Worm (Caenorhabditis elegans): Measurements from ENCODE around the gene pinn-1.

pinn-1 gene

DNA sequence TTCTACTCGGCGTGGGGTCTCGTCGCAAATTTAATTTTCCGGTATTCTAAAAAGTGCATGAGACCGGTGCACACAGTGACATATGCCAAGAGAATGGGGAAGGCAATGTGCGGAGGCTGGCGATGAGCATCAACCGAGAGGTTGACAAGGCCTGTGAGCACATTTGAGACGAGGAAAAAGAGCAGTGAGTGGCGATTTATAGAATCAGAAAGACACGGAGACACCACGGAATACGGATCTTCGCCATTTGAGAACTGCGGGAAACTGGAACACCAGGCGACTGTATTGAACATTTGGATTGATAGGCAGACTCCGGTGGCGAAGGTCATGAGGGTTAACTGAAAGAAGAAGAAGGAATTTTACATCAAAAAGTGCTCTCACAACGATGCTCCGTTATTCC, 9.9 kb downstream of the pinn-1 start:
- peak; percentile 92 for TF ChIP-seq aha-1 (tag)
- no peak for TF ChIP-seq nhr-237 (tag; optimal IDR thresholded peaks at IDR 0.05)

DNA sequence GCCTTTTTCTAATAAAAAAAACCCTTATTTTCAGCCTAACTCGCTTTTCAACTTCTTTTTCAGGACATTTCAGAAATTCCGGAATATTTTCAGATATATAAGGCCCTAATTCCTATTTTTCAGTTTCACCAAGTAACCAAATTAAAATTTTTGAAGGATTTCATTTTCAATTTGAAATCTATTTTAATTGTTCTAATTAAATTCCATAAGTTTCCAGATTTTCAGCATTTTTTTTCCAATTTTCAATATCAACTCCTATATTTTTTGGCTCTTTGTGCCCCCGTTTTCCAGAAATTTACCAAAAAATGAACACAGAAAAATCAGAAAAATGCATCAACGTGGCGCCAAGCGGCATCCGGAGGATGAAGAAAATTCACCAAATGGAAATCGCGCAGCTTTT, 14.0 kb downstream of the pinn-1 start, which contains the start of gene Y110A2AL.1:
Gene Y110A2AL.1 (plus strand): TSS at position 301 of the 400 bp plus-strand sequence.
- TF ChIP-seq dve-1 (tag; optimal IDR thresholded peaks at IDR 0.05; ENCODE audit: insufficient read depth): no peak
- no peak for TF ChIP-seq nhr-10 (tag; optimal IDR thresholded peaks at IDR 0.05)
- TF ChIP-seq dmd-8 (GFP tag; IDR thresholded peaks at IDR 0.05): no peak
- no peak for TF ChIP-seq nhr-77 (tag; optimal IDR thresholded peaks at IDR 0.05)
- no peak for TF ChIP-seq Y105C5A.15 (GFP tag; IDR thresholded peaks at IDR 0.05)
- no peak for TF ChIP-seq tra-1 (GFP tag; IDR thresholded peaks at IDR 0.05)
- no peak for TF ChIP-seq cey-2 (tag; optimal IDR thresholded peaks at IDR 0.05; ENCODE audit: borderline replicate concordance, insufficient read depth)

DNA sequence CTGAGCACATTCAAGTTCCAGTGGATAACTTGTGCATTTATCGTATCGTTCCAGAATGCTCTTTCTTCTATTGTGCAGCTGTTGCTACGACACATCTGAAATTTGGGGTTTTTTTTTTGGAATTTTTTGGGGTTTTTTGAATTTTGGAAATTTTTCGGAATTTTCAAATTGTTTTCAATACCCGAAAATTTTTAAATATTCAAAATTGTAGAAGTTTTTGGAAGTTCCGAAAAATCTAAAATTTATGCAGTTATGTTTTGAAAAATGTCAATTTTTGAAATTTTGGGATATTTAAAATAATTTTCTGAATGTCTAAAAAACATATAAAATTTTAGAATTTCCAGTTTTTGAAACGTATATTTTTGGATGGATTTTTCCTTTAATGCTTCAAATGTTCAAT, 17.0 kb downstream of the pinn-1 start, which contains the start of gene Y110A2AL.10:
Gene Y110A2AL.10 (minus strand): TSS at position 101 of the 400 bp plus-strand sequence.
- TF ChIP-seq vab-7 (GFP tag; IDR thresholded peaks at IDR 0.05) (no peak), Y105C5A.15 (GFP tag; IDR thresholded peaks at IDR 0.05) (no peak), nhr-10 (tag; optimal IDR thresholded peaks at IDR 0.05) (no peak), ces-1 (GFP tag; optimal IDR thresholded peaks at IDR 0.05) (no peak), F26F4.8 (GFP tag; conservative IDR thresholded peaks at IDR 0.05) (no peak), Y48G9A.11 (GFP tag; IDR thresholded peaks at IDR 0.05) (no peak), F10B5.3 (tag; optimal IDR thresholded peaks at IDR 0.05) (no peak), skn-1 (tag; optimal IDR thresholded peaks at IDR 0.05) (no peak), mep-1 (tag; optimal IDR thresholded peaks at IDR 0.05) (no peak)

DNA sequence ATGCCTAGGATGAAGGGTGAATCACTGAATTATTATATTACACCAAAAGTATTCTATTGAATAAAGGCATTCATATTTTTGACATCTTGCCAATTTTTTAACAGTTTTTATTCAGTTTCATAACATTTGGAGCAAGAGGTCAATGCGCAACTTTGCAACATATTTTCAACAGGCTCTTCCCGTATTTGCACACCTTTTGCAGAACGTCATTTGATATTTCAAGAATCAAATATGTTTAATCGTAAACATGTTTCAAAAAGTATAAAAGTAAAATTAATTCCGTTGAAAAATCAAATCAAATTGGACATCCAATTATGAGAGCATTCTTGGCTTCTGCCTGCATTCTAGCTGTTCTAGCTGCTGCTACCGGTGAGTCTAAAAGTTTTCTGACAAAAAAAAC, 21.1 kb downstream of the pinn-1 start, which contains the start of gene Y110A2AL.2:
Gene Y110A2AL.2 (plus strand): TSS at position 301 of the 400 bp plus-strand sequence.
- TF ChIP-seq ceh-28 (tag; optimal IDR thresholded peaks at IDR 0.05): no peak
- TF ChIP-seq lin-39 (tag; optimal IDR thresholded peaks at IDR 0.05): no peak
- TF ChIP-seq hif-1 (tag; optimal IDR thresholded peaks at IDR 0.05): no peak
- no peak for TF ChIP-seq pqm-1 (tag; optimal IDR thresholded peaks at IDR 0.05)
- no peak for TF ChIP-seq D1046.2 (GFP tag; IDR thresholded peaks at IDR 0.05)
- TF ChIP-seq mxl-3 (GFP tag; optimal IDR thresholded peaks at IDR 0.05): no peak
- TF ChIP-seq pha-4 (GFP tag; IDR thresholded peaks at IDR 0.05): no peak
- TF ChIP-seq pha-4 (tag; optimal IDR thresholded peaks at IDR 0.05): no peak

DNA sequence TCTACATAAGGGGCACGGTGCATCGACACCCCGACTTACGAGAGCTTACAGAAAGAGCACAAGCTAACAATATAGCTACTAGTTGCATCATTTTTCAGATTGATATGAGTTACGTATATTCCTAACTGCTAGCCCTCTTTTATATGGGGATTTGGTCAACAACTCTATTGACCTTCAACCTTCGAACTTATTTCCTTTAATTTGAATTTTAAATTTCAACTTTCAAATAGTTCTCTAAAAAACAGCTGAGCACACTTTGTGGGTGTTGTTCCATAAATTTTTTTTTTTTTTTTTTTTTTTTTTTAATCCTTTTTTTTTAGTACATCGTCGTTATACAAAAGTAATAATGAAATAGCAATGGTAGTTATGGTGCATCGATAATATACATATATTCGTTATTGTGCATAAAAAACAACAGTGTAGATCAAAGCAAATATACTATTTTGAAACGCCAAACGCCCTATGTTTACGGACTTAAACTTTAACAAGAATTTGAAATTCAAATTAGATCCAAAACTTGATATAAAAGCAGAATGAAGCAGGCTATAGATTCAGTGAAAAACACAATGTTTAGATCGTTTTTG, 22.2 kb downstream of the pinn-1 start, which contains the start of the genes Y110A2AL.9 and Y110A2AL.3:
Gene Y110A2AL.9 (minus strand): TSS at position 101 of the 584 bp plus-strand sequence.
Gene Y110A2AL.3 (plus strand): TSS at position 534 of the 584 bp plus-strand sequence.
- TF ChIP-seq php-3 (GFP tag; IDR thresholded peaks at IDR 0.05): no peak
- no peak for TF ChIP-seq zag-1 (tag; optimal IDR thresholded peaks at IDR 0.05)
- TF ChIP-seq unc-62 (GFP tag; optimal IDR thresholded peaks at IDR 0.05 in 1 of 2): no peak
- TF ChIP-seq unc-62 (tag; optimal IDR thresholded peaks at IDR 0.05): no peak
- no peak for TF ChIP-seq madf-9 (GFP tag; conservative IDR thresholded peaks at IDR 0.05)
- no peak for TF ChIP-seq nhr-76 (tag; optimal IDR thresholded peaks at IDR 0.05)
- TF ChIP-seq sdz-12 (GFP tag; optimal IDR thresholded peaks at IDR 0.05): no peak
- TF ChIP-seq hif-1 (tag; optimal IDR thresholded peaks at IDR 0.05): no peak
- TF ChIP-seq pha-4 (GFP tag; IDR thresholded peaks at IDR 0.05): no peak
- no peak for TF ChIP-seq pha-4 (tag; optimal IDR thresholded peaks at IDR 0.05)
- no peak for TF ChIP-seq nhr-237 (tag; optimal IDR thresholded peaks at IDR 0.05)
- no peak for TF ChIP-seq dpl-1 (GFP tag; optimal IDR thresholded peaks at IDR 0.05)
- TF ChIP-seq egl-43 (GFP tag; IDR thresholded peaks at IDR 0.05): no peak
- no peak for TF ChIP-seq daf-12 (tag; optimal IDR thresholded peaks at IDR 0.05)
- TF ChIP-seq F37D6.2 (tag; optimal IDR thresholded peaks at IDR 0.05): no peak
- TF ChIP-seq spr-1 (tag; optimal IDR thresholded peaks at IDR 0.05): no peak
- no peak for TF ChIP-seq Y105C5A.15 (GFP tag; IDR thresholded peaks at IDR 0.05)
- no peak for TF ChIP-seq lim-7 (GFP tag; IDR thresholded peaks at IDR 0.05)
- no peak for TF ChIP-seq nhr-25 (tag; optimal IDR thresholded peaks at IDR 0.05; ENCODE audit: borderline replicate concordance, insufficient read depth)

Data from whole organism, L4 larva.